Worm (Caenorhabditis elegans) whole organism, L4 larva: Measurements from ENCODE around the gene mif-2.

Experiments
- ZK546.5 ChIP-seq, 2 experiments: sonication (generic microtip); optimal IDR thresholded peaks; 2 replicates each; lab custom pipeline; 2017; ENCODE audit warnings: missing biosample characterization in 2 of 2, missing genetic modification characterization in 2 of 2
- ama-1 ChIP-seq: fragments of 150-350 bp; optimal IDR thresholded peaks from 2 replicates; lab custom pipeline; 2014; ENCODE audit warnings: inconsistent platforms, mixed read lengths
- ces-1 ChIP-seq: fragments of 150-350 bp; sonication (generic microtip); optimal IDR thresholded peaks from 4 replicates; lab custom pipeline; 2014; ENCODE audit warnings: missing biosample characterization, missing genetic modification reagents, missing genetic modification characterization
- cey-2 ChIP-seq: sonication (generic microtip); optimal IDR thresholded peaks from 3 replicates; lab custom pipeline; 2017; ENCODE audit warnings: missing genetic modification characterization, mild to moderate bottlenecking, missing compliant biosample characterization, antibody characterized with exemption, borderline replicate concordance; ENCODE audit not compliant: insufficient read depth
- lin-39 ChIP-seq: fragments of 150-350 bp; optimal IDR thresholded peaks from 2 replicates; lab custom pipeline; 2014; ENCODE audit warnings: missing biosample characterization, missing genetic modification reagents, missing genetic modification characterization
- nhr-6 ChIP-seq: fragments of 150-350 bp; optimal IDR thresholded peaks from 2 replicates; lab custom pipeline; 2014; ENCODE audit warnings: missing biosample characterization, missing genetic modification characterization
- nhr-76 ChIP-seq: fragments of 150-350 bp; optimal IDR thresholded peaks from 2 replicates; lab custom pipeline; 2014; ENCODE audit warnings: missing biosample characterization, missing genetic modification characterization
- php-3 ChIP-seq: fragments of 200-800 bp; sonication (Bioruptor generic); IDR thresholded peaks from 2 replicates; pipeline ENCODE4 v1.3.6; 2022; ENCODE audit warnings: missing genetic modification reagents, missing genetic modification characterization, missing compliant biosample characterization
- unc-130 ChIP-seq: sonication (generic microtip); optimal IDR thresholded peaks from 2 replicates; lab custom pipeline; 2016; ENCODE audit warnings: missing genetic modification reagents, missing genetic modification characterization, missing compliant biosample characterization
- ztf-11 ChIP-seq: fragments of 150-350 bp; optimal IDR thresholded peaks from 2 replicates; lab custom pipeline; 2014; ENCODE audit warnings: missing biosample characterization, missing genetic modification characterization

DNA sequence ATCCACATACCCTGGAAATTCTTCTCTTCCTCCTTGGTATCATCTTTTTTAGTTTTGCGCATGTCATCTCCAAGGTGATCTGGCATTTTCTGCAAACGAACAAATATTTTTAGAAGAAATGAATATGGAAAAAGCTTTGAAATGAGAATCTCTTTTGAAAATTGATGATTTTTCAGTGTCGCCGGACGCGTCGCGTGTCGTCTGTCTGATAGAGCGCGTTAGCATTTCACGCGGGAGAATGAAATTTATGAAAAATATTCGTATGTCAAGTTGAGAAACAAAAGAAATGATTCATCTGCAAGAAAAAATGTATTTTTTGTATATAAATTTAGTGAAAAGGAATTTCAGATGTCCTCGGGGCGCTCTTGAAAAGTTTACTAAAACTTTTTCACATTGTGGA, 4.0 kb upstream of the mif-2 start, which contains the start of gene rpt-1:
- TF ChIP-seq cey-2 (no peak), ama-1 (lab: Kevin White, UChicago) (no peak), ztf-11 (tag; lab: Kevin White, UChicago) (no peak), lin-39 (tag; lab: Kevin White, UChicago) (no peak), ZK546.5 (tag; optimal IDR thresholded peaks at IDR 0.05; lab: Kevin White, UChicago) (no peak), nhr-76 (no peak), nhr-6 (tag; lab: Kevin White, UChicago) (peak; percentile 99), php-3 (GFP tag; lab: Robert Waterston, UW) (no peak), ces-1 (GFP tag; lab: Kevin White, UChicago) (no peak), unc-130 (GFP tag; lab: Kevin White, UChicago) (peak; percentile 5)
